Worm (Caenorhabditis elegans): ENCODE data around the gene idpp-1.

DNA sequence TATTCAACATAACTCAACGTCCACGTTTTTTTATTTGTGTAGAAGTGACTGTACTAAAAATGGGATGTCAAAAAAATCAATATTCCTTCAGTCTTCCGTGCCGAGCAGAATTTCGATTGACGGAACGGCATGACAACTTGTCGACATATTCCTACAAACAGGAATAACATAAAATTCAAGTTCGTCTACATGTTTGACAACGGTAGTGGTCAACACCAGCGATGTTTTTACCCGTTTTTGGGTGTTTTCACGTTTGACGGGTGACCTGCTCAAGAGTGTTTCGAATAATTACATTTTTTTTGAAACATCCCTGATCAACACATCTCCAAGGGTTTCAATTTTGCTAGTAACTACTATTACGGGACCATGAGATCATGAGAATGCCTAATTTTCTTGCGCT lies 48.5 kb upstream of the idpp-1 start, which contains the start of gene W02B3.7:
- TF ChIP-seq sea-1 (GFP tag; conservative IDR thresholded peaks at IDR 0.05) (no peak), F13C5.2 (tag; optimal IDR thresholded peaks at IDR 0.05) (no peak), pes-1 (GFP tag; IDR thresholded peaks at IDR 0.05) (no peak), flt-1 (GFP tag; IDR thresholded peaks at IDR 0.05) (no peak), tra-4 (tag; optimal IDR thresholded peaks at IDR 0.05) (no peak), aly-1 (tag; optimal IDR thresholded peaks at IDR 0.05) (no peak), ama-1 (optimal IDR thresholded peaks at IDR 0.05) (no peak), hmbx-1 (tag; optimal IDR thresholded peaks at IDR 0.05) (no peak), ets-7 (tag; optimal IDR thresholded peaks at IDR 0.05) (no peak), scrt-1 (GFP tag; IDR thresholded peaks at IDR 0.05) (no peak), hnd-1 (tag; optimal IDR thresholded peaks at IDR 0.05) (no peak), tbx-37 (GFP tag; conservative IDR thresholded peaks at IDR 0.05) (no peak), tbx-11 (GFP tag; IDR thresholded peaks at IDR 0.05) (no peak)
